Fruit fly (Drosophila melanogaster) whole organism, pupa: Measurements from ENCODE around the gene CG1103.

Experiments
- CG10348 ChIP-seq: fragments of 200-800 bp; sonication (Bioruptor generic); IDR thresholded peaks from 2 replicates; pipeline ENCODE4 v1.3.6; 2022; ENCODE audit warnings: missing biosample characterization, missing genetic modification characterization
- CG14655 ChIP-seq: fragments of 200-800 bp; sonication (Bioruptor generic); optimal IDR thresholded peaks from 3 replicates; lab custom pipeline; 2017; ENCODE audit warnings: mild to moderate bottlenecking, missing biosample characterization, missing genetic modification reagents, missing genetic modification characterization
- CG15710 ChIP-seq: fragments of 200-800 bp; sonication (Bioruptor generic); optimal IDR thresholded peaks from 2 replicates; lab custom pipeline; 2018; ENCODE audit warnings: missing biosample characterization, mild to moderate bottlenecking, missing genetic modification characterization, moderate library complexity
- CG17806 ChIP-seq: fragments of 200-800 bp; sonication (Bioruptor generic); optimal IDR thresholded peaks from 2 replicates; lab custom pipeline; 2018; ENCODE audit warnings: missing biosample characterization, mild to moderate bottlenecking, missing genetic modification characterization, moderate library complexity
- CG32121 ChIP-seq: fragments of 200-800 bp; sonication (Bioruptor generic); IDR thresholded peaks from 2 replicates; pipeline ENCODE4 v1.3.6; 2022; ENCODE audit warnings: missing biosample characterization, missing genetic modification characterization
- D1 ChIP-seq: fragments of 200-800 bp; sonication (Bioruptor generic); optimal IDR thresholded peaks from 2 replicates; lab custom pipeline; 2018; ENCODE audit warnings: missing biosample characterization, mild to moderate bottlenecking, missing genetic modification characterization, moderate library complexity
- Ets98B ChIP-seq: fragments of 200-800 bp; sonication (Bioruptor generic); IDR thresholded peaks from 2 replicates; pipeline ENCODE4 v1.3.6; 2022; ENCODE audit warnings: missing biosample characterization, missing genetic modification characterization

- TF ChIP-seq CG15710 (tag; lab: Kevin White, UChicago) (no peak), D1 (tag; lab: Kevin White, UChicago) (no peak), CG10348 (GFP tag; lab: Robert Waterston, UW) (no peak), CG32121 (no peak), CG17806 (tag; lab: Kevin White, UChicago) (no peak), CG14655 (GFP tag; lab: Kevin White, UChicago) (no peak), Ets98B (GFP tag; lab: Robert Waterston, UW) (no peak)
These were observed 28.8 kb upstream of the CG1103 start for dm6 chr3R:4308708-4309107.
